Fruit fly (Drosophila melanogaster): ENCODE measurements around the gene Pus10.

Gene Pus10

DNA sequence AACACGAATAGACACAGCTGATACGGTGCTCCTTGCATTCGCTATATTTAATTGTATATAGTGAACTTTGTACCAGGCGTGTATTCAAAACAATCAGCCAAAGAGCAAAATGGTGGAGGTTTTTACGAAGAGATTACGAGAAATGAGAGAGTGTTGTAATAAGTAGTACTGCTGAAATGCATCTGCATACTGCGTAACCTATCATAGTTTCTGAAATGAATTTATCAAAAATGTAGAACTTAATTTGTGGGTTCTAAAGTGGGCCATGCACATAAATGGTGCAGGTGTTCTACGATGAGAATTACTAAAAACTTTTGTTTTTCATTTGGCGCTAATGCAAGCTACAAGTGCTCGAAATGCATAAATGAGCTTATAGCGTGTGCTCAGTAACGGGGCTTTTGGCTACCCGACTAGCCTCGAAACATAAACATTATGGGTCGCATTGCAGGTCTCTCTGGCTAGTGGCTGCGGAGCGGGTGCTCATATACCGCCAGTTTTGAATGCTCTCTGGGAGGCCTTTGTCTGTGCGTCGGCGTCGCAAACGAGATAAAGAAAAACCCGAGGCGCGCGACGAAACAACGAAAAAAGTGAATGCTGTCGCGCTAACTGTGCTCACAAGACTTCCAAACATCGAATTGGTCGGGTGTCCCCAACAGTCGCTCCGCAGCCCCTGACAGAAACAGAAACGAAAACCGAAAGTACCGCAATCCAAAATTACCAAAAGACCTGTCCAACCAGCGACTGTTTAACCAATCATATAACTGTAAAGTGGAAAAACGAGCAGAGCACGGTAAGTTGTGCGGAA lies 23.4 kb downstream of the Pus10 start, which contains the start of gene Gs1 (continued):
- TF ChIP-seq Rfx (GFP tag; IDR thresholded peaks at IDR 0.05) (peak; percentile 46; the same call in 1 of the 2 replicates), eyg (GFP tag; optimal IDR thresholded peaks at IDR 0.05) (peak; percentile 1)

DNA sequence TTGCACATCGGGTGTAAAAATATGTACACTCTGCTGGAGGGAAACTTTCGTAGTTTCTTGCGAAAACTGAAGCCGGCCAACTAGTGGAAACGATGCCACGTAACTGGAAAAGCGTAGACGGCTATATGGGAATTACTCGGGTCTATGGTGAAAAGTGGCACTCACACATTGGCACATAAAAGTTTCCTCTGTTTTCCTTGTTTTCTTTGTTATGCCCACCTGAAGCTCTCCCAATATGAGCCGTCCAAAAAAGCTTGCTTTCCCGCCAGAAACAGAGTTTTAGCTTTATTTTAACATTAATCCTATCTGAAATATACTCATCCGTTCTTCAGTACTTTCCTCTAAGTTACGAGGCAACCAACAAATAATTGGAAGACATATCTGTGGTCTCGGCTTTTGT lies 24.4 kb downstream of the Pus10 start, which contains the start of gene CG3164:
TSS of gene CG3164 (minus strand) at position 101 of the 400 bp plus-strand sequence.
- TF ChIP-seq CG8388 (GFP tag; optimal IDR thresholded peaks at IDR 0.05) = no peak
- peak; percentile 76 for TF ChIP-seq CG13894 (tag; optimal IDR thresholded peaks at IDR 0.05)
- TF ChIP-seq kah (GFP tag; optimal IDR thresholded peaks at IDR 0.05) = no peak
- TF ChIP-seq tin (GFP tag; optimal IDR thresholded peaks at IDR 0.05) = no peak
- peak in 1 of 3 experiments; percentile 22 for TF ChIP-seq lola (GFP tag; optimal IDR thresholded peaks at IDR 0.05)

DNA sequence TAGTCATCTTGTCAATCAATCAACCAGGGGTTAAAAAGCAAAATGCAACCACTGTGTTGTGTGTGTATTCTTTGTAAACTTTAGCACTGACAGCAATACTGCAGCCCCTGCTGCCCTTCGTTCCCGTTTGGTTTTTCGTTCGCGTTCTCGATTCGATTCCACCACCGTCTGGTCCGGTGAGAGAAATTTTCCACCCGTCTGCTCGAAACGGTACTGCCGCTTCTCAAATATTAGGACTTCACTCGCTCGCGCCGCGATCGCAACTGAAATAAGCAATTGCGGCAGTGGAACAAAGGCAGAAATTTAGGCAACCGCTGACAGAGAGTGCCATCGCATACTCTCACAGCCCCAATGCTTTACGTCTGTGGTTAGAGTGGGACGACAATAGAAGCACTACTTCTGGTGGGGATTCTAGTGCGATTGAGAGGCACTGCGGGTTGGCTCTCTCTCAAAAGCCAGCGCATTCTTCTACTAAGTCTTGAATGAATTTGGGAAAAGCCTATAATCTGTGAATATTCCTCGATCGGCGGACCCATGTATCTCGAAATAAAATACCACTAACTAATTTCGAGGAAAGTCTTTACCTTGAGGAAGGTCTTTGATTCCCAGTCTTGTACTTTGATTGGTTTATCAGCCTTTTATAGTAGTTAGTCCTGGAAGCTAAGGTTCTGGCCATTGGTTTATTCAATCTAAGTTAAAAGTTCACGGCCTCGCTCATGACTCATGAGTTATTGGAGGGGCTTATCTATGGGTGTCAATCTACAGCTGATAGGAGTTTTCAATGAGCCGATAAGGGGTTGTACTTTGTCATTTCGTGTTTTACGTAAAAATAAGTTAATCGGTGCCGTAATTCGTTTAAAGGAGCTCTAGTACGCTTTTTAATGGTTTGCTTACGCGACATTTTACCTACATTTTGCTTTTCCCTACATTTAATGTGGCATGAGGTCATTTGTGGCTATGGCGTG lies 25.8 kb downstream of the Pus10 start:
- TF ChIP-seq ssp (GFP tag; IDR thresholded peaks at IDR 0.05) = no peak
- TF ChIP-seq wor (GFP tag; IDR thresholded peaks at IDR 0.05) = no peak
- 0 out of 2 replicates have a peak, but pooled peaks have one; percentile 10 for TF ChIP-seq klu (GFP tag; IDR thresholded peaks at IDR 0.05)
- peak; percentile 54; the same call in 1 of the 2 replicates for TF ChIP-seq sob (GFP tag; IDR thresholded peaks at IDR 0.05)
- no peak for TF ChIP-seq Spps (tag; optimal IDR thresholded peaks at IDR 0.05)
- no peak for TF ChIP-seq tio (GFP tag; optimal IDR thresholded peaks at IDR 0.05)
- peak; percentile 57; the same call in 1 of the 2 replicates for TF ChIP-seq bowl (GFP tag; IDR thresholded peaks at IDR 0.05)
- peak; percentile 60 for TF ChIP-seq CG17568 (GFP tag; optimal IDR thresholded peaks at IDR 0.05)
- TF ChIP-seq Kr (GFP tag; optimal IDR thresholded peaks at IDR 0.05) = no peak
- peak; percentile 25 for TF ChIP-seq onecut (GFP tag; IDR thresholded peaks at IDR 0.05)
- peak; percentile 97 for TF ChIP-seq Jarid2 (GFP tag; optimal IDR thresholded peaks at IDR 0.05)
- TF ChIP-seq slp2 (GFP tag; optimal IDR thresholded peaks at IDR 0.05) = no peak
- peak; percentile 50 for TF ChIP-seq Nf-YB (GFP tag; optimal IDR thresholded peaks at IDR 0.05)
- peak; percentile 47; the same call in 1 of the 2 replicates for TF ChIP-seq CG17328 (GFP tag; IDR thresholded peaks at IDR 0.05)
- peak; percentile 58 for TF ChIP-seq her (GFP tag; optimal IDR thresholded peaks at IDR 0.05)
- peak; percentile 86 for TF ChIP-seq HmgZ (tag; optimal IDR thresholded peaks at IDR 0.05)
- TF ChIP-seq tgo (GFP tag; IDR thresholded peaks at IDR 0.05) = no peak
- peak; percentile 95 for TF ChIP-seq NFAT (GFP tag; IDR thresholded peaks at IDR 0.05)
- TF ChIP-seq lbe (GFP tag; optimal IDR thresholded peaks at IDR 0.05) = peak; percentile 59
- peak; percentile 73 for TF ChIP-seq Fer1 (GFP tag; optimal IDR thresholded peaks at IDR 0.05)
- no peak; the same call in 3 of the 4 replicates for TF ChIP-seq Gug (GFP tag; IDR thresholded peaks at IDR 0.05)
- peak; percentile 34 for TF ChIP-seq CG10147 (GFP tag; optimal IDR thresholded peaks at IDR 0.05)
- peak; percentile 20 for TF ChIP-seq Blimp-1 (GFP tag; optimal IDR thresholded peaks at IDR 0.05)
- no peak for TF ChIP-seq br (optimal IDR thresholded peaks at IDR 0.05)
- 0 out of 2 replicates have a peak, but pooled peaks have one; percentile 50 for TF ChIP-seq CG11696 (GFP tag; IDR thresholded peaks at IDR 0.05)
- peak; percentile 76 for TF ChIP-seq vvl (GFP tag; IDR thresholded peaks at IDR 0.05)
- peak; percentile 31 for TF ChIP-seq CG6854 (GFP tag; optimal IDR thresholded peaks at IDR 0.05)
- peak; percentile 47 for TF ChIP-seq CG6813 (GFP tag; optimal IDR thresholded peaks at IDR 0.05)
- peak; percentile 42 for TF ChIP-seq CG2202 (tag; optimal IDR thresholded peaks at IDR 0.05)
- TF ChIP-seq otp (GFP tag; IDR thresholded peaks at IDR 0.05) = peak; percentile 43; the same call in 1 of the 3 replicates
- TF ChIP-seq Sry-δ (GFP tag; optimal IDR thresholded peaks at IDR 0.05) = peak; percentile 2
- peak; percentile 14 for TF ChIP-seq vfl (GFP tag; optimal IDR thresholded peaks at IDR 0.05)
- TF ChIP-seq gcm2 (GFP tag; optimal IDR thresholded peaks at IDR 0.05) = no peak
- peak; percentile 36; the same call in 1 of the 3 replicates for TF ChIP-seq CG6791 (GFP tag; IDR thresholded peaks at IDR 0.05; ENCODE audit: partially characterized antibody)
- TF ChIP-seq disco-r (GFP tag; optimal IDR thresholded peaks at IDR 0.05) = no peak
- TF ChIP-seq fru (optimal IDR thresholded peaks at IDR 0.05) = no peak

Data from whole organism, embryonic.